Fruit fly (Drosophila melanogaster) whole organism, larva: Measurements from ENCODE around the gene Rpn10.

ENCODE experiments used
- noc ChIP-seq: fragments of 200-800 bp; sonication (Bioruptor generic); optimal IDR thresholded peaks from 3 replicates; lab custom pipeline; 2019; ENCODE audit warnings: missing biosample characterization, mild to moderate bottlenecking, missing genetic modification characterization, moderate library complexity

The Rpn10 gene

dm6 chr3L:21523059-21523836, 13.6 kb upstream of the Rpn10 start, which contains the start of gene CG7611:
TSS of gene CG7611 (plus strand) at chr3L:21523186.
- no peak for TF ChIP-seq noc (tag; lab: Kevin White, UChicago)

- TF ChIP-seq noc (tag; lab: Kevin White, UChicago), result no peak
Measured at dm6 chr3L:21524071-21524889, 12.5 kb upstream of the Rpn10 start.

- no peak for TF ChIP-seq noc (tag; lab: Kevin White, UChicago)
Measured at dm6 chr3L:21529108-21529507, 7.7 kb upstream of the Rpn10 start, which contains the start of gene Arv1. TSS of gene Arv1 (minus strand) at chr3L:21529333.

- TF ChIP-seq noc (tag; lab: Kevin White, UChicago), result no peak
Measured at dm6 chr3L:21533270-21533948, 3.4 kb upstream of the Rpn10 start, which contains the start of gene Mkrn1. TSS of gene Mkrn1 (minus strand) at chr3L:21533713.

dm6 chr3L:21534360-21534759, 2.4 kb upstream of the Rpn10 start, which contains the start of gene ppk5:
TSS of gene ppk5 (plus strand) at chr3L:21534660.
- TF ChIP-seq noc (tag; lab: Kevin White, UChicago), result no peak

- TF ChIP-seq noc (tag; lab: Kevin White, UChicago), result no peak
Measured at dm6 chr3L:21538893-21539244, 2.1 kb downstream of the Rpn10 start.

- TF ChIP-seq noc (tag; lab: Kevin White, UChicago), result no peak
Measured at dm6 chr3L:21539245-21540196, 2.7 kb downstream of the Rpn10 start, which contains the start of the genes COX8 and VhaM9.7-b. TSS of gene COX8 (minus strand) at chr3L:21539447. TSS of gene VhaM9.7-b (plus strand) at chr3L:21539862.

dm6 chr3L:21542059-21542458, 5.3 kb downstream of the Rpn10 start, which contains the start of gene CG33290:
TSS of gene CG33290 (plus strand) at chr3L:21542359.
- no peak for TF ChIP-seq noc (tag; lab: Kevin White, UChicago)

- TF ChIP-seq noc (tag; lab: Kevin White, UChicago), result no peak
Measured at dm6 chr3L:21554752-21555151, 18.0 kb downstream of the Rpn10 start, which contains the start of gene Wnk. TSS of gene Wnk (minus strand) at chr3L:21554928.

- no peak for TF ChIP-seq noc (tag; lab: Kevin White, UChicago)
Measured at dm6 chr3L:21558176-21558871, 21.5 kb downstream of the Rpn10 start, which contains the start of gene CG7173. TSS of gene CG7173 (minus strand) at chr3L:21558226.

- TF ChIP-seq noc (tag; lab: Kevin White, UChicago), result no peak
Measured at dm6 chr3L:21562081-21562480, 25.3 kb downstream of the Rpn10 start, which contains the start of gene CapaR. TSS of gene CapaR (minus strand) at chr3L:21562181.

dm6 chr3L:21565126-21565525, 28.3 kb downstream of the Rpn10 start, which contains the start of gene CG7634:
TSS of gene CG7634 (plus strand) at chr3L:21565426.
- TF ChIP-seq noc (tag; lab: Kevin White, UChicago), result no peak

dm6 chr3L:21568254-21568653, 31.5 kb downstream of the Rpn10 start:
- no peak for TF ChIP-seq noc (tag; lab: Kevin White, UChicago)
